Fruit fly (Drosophila melanogaster) whole organism, prepupa: Measurements from ENCODE around the gene stnA.

Experiments
- CG1621 ChIP-seq: fragments of 200-800 bp; sonication (Bioruptor generic); optimal IDR thresholded peaks from 3 replicates; lab custom pipeline; 2018; ENCODE audit warnings: missing biosample characterization, mild to moderate bottlenecking, missing genetic modification characterization
- CG6276 ChIP-seq: fragments of 200-800 bp; sonication (Bioruptor generic); optimal IDR thresholded peaks from 2 replicates; lab custom pipeline; 2017; ENCODE audit warnings: missing biosample characterization, mild to moderate bottlenecking, missing genetic modification characterization
- Hr39 ChIP-seq: fragments of 200-800 bp; sonication (Bioruptor generic); optimal IDR thresholded peaks from 2 replicates; lab custom pipeline; 2016; ENCODE audit warnings: missing biosample characterization, missing genetic modification characterization
- fkh ChIP-seq: fragments of 200-800 bp; sonication (Bioruptor generic); optimal IDR thresholded peaks from 3 replicates; lab custom pipeline; 2017; ENCODE audit warnings: missing biosample characterization, mild to moderate bottlenecking, missing genetic modification characterization, moderate library complexity
- topi ChIP-seq: fragments of 200-800 bp; sonication (Bioruptor generic); optimal IDR thresholded peaks from 3 replicates; lab custom pipeline; 2016; ENCODE audit warnings: missing biosample characterization, missing genetic modification characterization

DNA sequence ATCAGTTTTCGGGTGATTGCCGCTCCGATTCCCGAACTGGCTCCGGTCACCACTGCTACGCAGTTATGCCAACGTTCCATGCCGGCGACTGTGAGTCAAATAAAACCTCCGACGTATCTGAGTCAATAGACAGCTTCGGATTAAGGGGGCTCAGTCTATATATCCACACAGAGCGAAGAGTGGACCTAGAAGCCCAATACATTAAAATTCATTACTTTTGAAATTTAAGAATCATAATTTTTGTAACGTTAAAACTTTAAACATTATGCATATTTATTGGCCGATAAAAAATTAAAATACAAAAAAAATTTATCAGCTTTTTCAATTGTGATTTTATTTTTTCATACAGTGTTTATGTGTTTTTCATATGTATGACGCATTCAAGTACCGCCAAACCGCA, 42.2 kb downstream of the stnA start, which contains the start of gene CG40485:
- TF ChIP-seq CG1621 (tag; lab: Kevin White, UChicago) (no peak), fkh (no peak), Hr39 (GFP tag; lab: Kevin White, UChicago) (no peak), topi (GFP tag; lab: Kevin White, UChicago) (no peak), CG6276 (GFP tag; lab: Kevin White, UChicago) (no peak)
